Worm (Caenorhabditis elegans): ENCODE measurements around the gene trxr-2.

DNA sequence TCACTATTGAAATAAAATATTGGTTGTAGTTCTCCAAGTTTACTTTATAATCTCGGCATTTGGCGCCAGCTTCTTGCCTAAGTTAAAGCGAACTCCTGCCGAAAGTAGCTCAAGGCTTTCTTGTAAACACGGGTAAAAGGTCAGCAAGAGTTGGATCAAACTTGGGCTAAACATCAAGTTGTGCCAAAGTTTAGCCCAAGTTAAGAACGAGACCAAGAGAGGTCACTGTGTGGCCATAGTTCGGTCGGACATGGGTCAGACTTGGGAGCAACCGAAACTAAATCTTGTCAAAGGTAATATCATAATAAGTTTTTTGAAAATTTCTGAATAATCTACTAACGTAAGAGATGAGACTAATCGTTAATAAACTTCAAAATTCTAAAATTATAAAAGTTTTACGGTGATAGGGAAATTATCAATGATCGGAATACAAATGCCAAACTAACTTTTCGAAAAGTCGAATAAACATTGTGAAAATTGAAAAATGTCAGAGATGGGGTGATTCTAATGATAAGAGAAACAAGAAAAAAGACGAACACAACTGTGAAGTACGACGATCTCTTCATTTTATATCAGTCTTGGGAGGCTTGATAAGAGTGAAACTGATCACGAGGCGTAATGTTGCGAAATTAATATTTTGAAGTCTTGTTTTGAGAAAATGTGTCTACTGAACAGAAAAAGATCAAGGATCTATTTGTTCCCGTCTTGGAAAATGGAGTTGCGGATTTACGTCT lies 45.5 kb upstream of the trxr-2 start:
- TF ChIP-seq ref-2 (tag; optimal IDR thresholded peaks at IDR 0.05), result no peak
- no peak for TF ChIP-seq ahr-1 (tag; optimal IDR thresholded peaks at IDR 0.05)
- no peak for TF ChIP-seq pha-4 (tag; optimal IDR thresholded peaks at IDR 0.05)
- TF ChIP-seq syd-9 (tag; optimal IDR thresholded peaks at IDR 0.05), result no peak
